Fruit fly (Drosophila melanogaster) S2 (cell line): Measurements from ENCODE around the gene Kap-alpha3.

Source experiments
- CG8478 ChIP-seq: fragments of >200 bp; optimal IDR thresholded peaks from 2 replicates; lab custom pipeline; 2018
- CTCF ChIP-seq, 2 experiments: fragments of >200 bp; optimal IDR thresholded peaks; 2 replicates each; lab custom pipeline; 2018

DNA sequence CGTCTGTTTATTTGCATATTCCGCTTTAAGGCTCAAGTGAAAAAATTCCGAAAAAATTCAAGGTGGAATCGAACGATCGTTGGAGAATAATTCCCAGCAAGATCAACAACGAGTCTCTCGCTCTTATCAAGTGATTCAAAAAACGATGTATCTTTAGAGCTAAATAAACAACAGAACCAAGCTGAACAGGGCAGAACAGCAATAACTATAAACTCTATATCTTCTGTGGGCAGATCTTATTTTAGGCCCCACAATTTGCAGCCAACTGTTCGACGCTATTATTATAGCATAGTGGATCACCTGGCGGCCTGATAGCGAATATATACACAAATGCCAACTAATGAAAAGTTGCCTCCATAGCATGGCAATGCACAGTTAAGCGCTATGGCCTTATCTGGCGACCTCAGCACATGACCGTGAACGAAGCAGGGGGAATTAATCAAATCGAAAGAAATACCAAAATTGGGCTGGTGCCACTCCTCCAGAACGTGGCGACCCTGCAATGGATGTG lies 48.1 kb downstream of the Kap-alpha3 start:
- no peak for TF ChIP-seq CTCF (optimal IDR thresholded peaks at IDR 0.05; lab: Kevin White, UChicago)
- TF ChIP-seq CG8478 (lab: Kevin White, UChicago): no peak
